Worm (Caenorhabditis elegans) whole organism, young adult: Measurements from ENCODE around the gene Y65A5A.2.

Source experiments
- B0261.1 ChIP-seq: sonication (generic microtip); optimal IDR thresholded peaks from 2 replicates; lab custom pipeline; 2016; ENCODE audit warnings: mild to moderate bottlenecking, missing genetic modification characterization, moderate library complexity, missing compliant biosample characterization
- C17E4.6 ChIP-seq: fragments of 200-800 bp; sonication (Bioruptor generic); IDR thresholded peaks from 2 replicates; pipeline ENCODE4 v1.3.6; 2022; ENCODE audit warnings: missing genetic modification reagents, missing genetic modification characterization, missing compliant biosample characterization
- F52B5.7 ChIP-seq: sonication (generic microtip); optimal IDR thresholded peaks from 2 replicates; lab custom pipeline; 2016; ENCODE audit warnings: mild to moderate bottlenecking, missing genetic modification characterization, missing compliant biosample characterization
- K11D2.4 ChIP-seq: fragments of 200-800 bp; sonication (Bioruptor generic); IDR thresholded peaks from 2 replicates; pipeline ENCODE4 v1.3.6; 2022; ENCODE audit warnings: missing genetic modification reagents, missing genetic modification characterization, missing compliant biosample characterization
- T26A5.8 ChIP-seq: sonication (generic microtip); optimal IDR thresholded peaks from 2 replicates; lab custom pipeline; 2016; ENCODE audit warnings: missing genetic modification characterization, missing compliant biosample characterization
- ZK185.1 ChIP-seq: sonication (generic microtip); optimal IDR thresholded peaks from 2 replicates; lab custom pipeline; 2016; ENCODE audit warnings: mild to moderate bottlenecking, missing genetic modification characterization, missing compliant biosample characterization; ENCODE audit not compliant: poor library complexity, severe bottlenecking
- ama-1 ChIP-seq, 3 experiments: fragments of 150-350 bp in 1 of 3; sonication (generic microtip) in 2 of 3; optimal IDR thresholded peaks; 2 replicates each; lab custom pipeline; 2014 to 2018; ENCODE audit warnings: missing biosample characterization in 2 of 3, missing genetic modification characterization in 2 of 3, missing genetic modification reagents in 2 of 3
- aptf-3 ChIP-seq: fragments of 200-800 bp; sonication (Bioruptor generic); IDR thresholded peaks from 2 replicates; pipeline ENCODE4 v1.3.6; 2022; ENCODE audit warnings: missing genetic modification characterization, missing compliant biosample characterization
- attf-5 ChIP-seq: fragments of 200-800 bp; sonication (Bioruptor generic); optimal IDR thresholded peaks from 2 replicates; lab custom pipeline; 2018; ENCODE audit warnings: mild to moderate bottlenecking, missing genetic modification characterization, missing compliant biosample characterization
- attf-6 ChIP-seq: fragments of 200-800 bp; sonication (Bioruptor generic); IDR thresholded peaks from 2 replicates; pipeline ENCODE4 v1.3.6; 2022; ENCODE audit warnings: missing genetic modification reagents, missing genetic modification characterization, missing compliant biosample characterization
- bed-1 ChIP-seq: fragments of 200-800 bp; sonication (Bioruptor generic); IDR thresholded peaks from 2 replicates; pipeline ENCODE4 v1.3.6; 2022; ENCODE audit warnings: missing genetic modification reagents, missing genetic modification characterization, missing compliant biosample characterization
- bed-2 ChIP-seq: fragments of 200-800 bp; sonication (Bioruptor generic); IDR thresholded peaks from 2 replicates; pipeline ENCODE4 v1.3.6; 2022; ENCODE audit warnings: missing genetic modification reagents, missing genetic modification characterization, missing compliant biosample characterization
- ccch-3 ChIP-seq: fragments of 200-800 bp; sonication (Bioruptor generic); optimal IDR thresholded peaks from 2 replicates; lab custom pipeline; 2018; ENCODE audit warnings: mild to moderate bottlenecking, missing genetic modification characterization, missing compliant biosample characterization
- cebp-1 ChIP-seq, 2 experiments: fragments of 200-800 bp in 1 of 2; sonication (Bioruptor generic) in 1 of 2; sonication (generic microtip) in 1 of 2; IDR thresholded peaks in 1 of 2; optimal IDR thresholded peaks in 1 of 2; 2 replicates each; pipeline versions ENCODE4 v1.3.6 to Lab custom; 2017 to 2022; ENCODE audit warnings: missing compliant biosample characterization in 2 of 2, missing genetic modification characterization in 2 of 2, mild to moderate bottlenecking in 1 of 2, missing genetic modification reagents in 1 of 2, moderate library complexity in 1 of 2
- ceh-91 ChIP-seq: fragments of 200-800 bp; sonication (Bioruptor generic); IDR thresholded peaks from 2 replicates; pipeline ENCODE4 v1.3.6; 2022; ENCODE audit warnings: missing genetic modification reagents, missing genetic modification characterization, missing compliant biosample characterization
- die-1 ChIP-seq: sonication (generic microtip); optimal IDR thresholded peaks from 2 replicates; lab custom pipeline; 2016; ENCODE audit warnings: missing genotype, mild to moderate bottlenecking, missing genetic modification characterization, missing compliant biosample characterization
- dox-1 ChIP-seq: fragments of 200-800 bp; sonication (Bioruptor generic); IDR thresholded peaks from 2 replicates; pipeline ENCODE4 v1.3.6; 2022; ENCODE audit warnings: missing genetic modification reagents, missing genetic modification characterization, missing compliant biosample characterization
- efl-1 ChIP-seq: fragments of 150-350 bp; optimal IDR thresholded peaks from 2 replicates; lab custom pipeline; 2014; ENCODE audit warnings: missing biosample characterization, missing genetic modification reagents, missing genetic modification characterization
- egrh-3 ChIP-seq: fragments of 200-800 bp; sonication (Bioruptor generic); IDR thresholded peaks from 2 replicates; pipeline ENCODE4 v1.3.6; 2022; ENCODE audit warnings: missing genetic modification reagents, missing genetic modification characterization, missing compliant biosample characterization
- ekl-4 ChIP-seq: fragments of 200-800 bp; sonication (Bioruptor generic); IDR thresholded peaks from 2 replicates; pipeline ENCODE4 v1.3.6; 2022; ENCODE audit warnings: missing genetic modification reagents, missing genetic modification characterization, missing compliant biosample characterization
- ets-4 ChIP-seq: fragments of 200-800 bp; sonication (Bioruptor generic); optimal IDR thresholded peaks from 2 replicates; lab custom pipeline; 2018; ENCODE audit warnings: mild to moderate bottlenecking, missing genetic modification characterization, missing compliant biosample characterization
- him-1 ChIP-seq: sonication (generic microtip); optimal IDR thresholded peaks from 2 replicates; lab custom pipeline; 2016; ENCODE audit warnings: missing genotype, missing genetic modification reagents, missing genetic modification characterization, missing compliant biosample characterization
- lag-1 ChIP-seq: fragments of 200-800 bp; sonication (Bioruptor generic); IDR thresholded peaks from 2 replicates; pipeline ENCODE4 v1.3.6; 2022; ENCODE audit warnings: missing genetic modification reagents, missing genetic modification characterization, missing compliant biosample characterization
- let-607 ChIP-seq, 2 experiments: fragments of 200-800 bp in 1 of 2; sonication (Bioruptor generic) in 1 of 2; sonication (generic microtip) in 1 of 2; optimal IDR thresholded peaks; 2 replicates each; lab custom pipeline; 2016 to 2018; ENCODE audit warnings: mild to moderate bottlenecking in 2 of 2, missing compliant biosample characterization in 2 of 2, missing genetic modification characterization in 2 of 2, moderate library complexity in 2 of 2, missing genotype in 1 of 2
- lin-26 ChIP-seq: fragments of 200-800 bp; sonication (Bioruptor generic); IDR thresholded peaks from 2 replicates; pipeline ENCODE4 v1.3.6; 2022; ENCODE audit warnings: missing genetic modification reagents, missing genetic modification characterization, missing compliant biosample characterization
- lin-54 ChIP-seq: fragments of 200-800 bp; sonication (Bioruptor generic); optimal IDR thresholded peaks from 2 replicates; lab custom pipeline; 2018; ENCODE audit warnings: mild to moderate bottlenecking, missing genetic modification characterization, missing compliant biosample characterization
- mes-4 ChIP-seq: sonication (generic microtip); optimal IDR thresholded peaks from 2 replicates; lab custom pipeline; 2016; ENCODE audit warnings: missing genotype, missing genetic modification characterization, missing compliant biosample characterization
- mxl-1 ChIP-seq: sonication (generic microtip); optimal IDR thresholded peaks from 2 replicates; lab custom pipeline; 2016; ENCODE audit warnings: missing genetic modification characterization, missing compliant biosample characterization
- nfyb-1 ChIP-seq: fragments of 200-800 bp; sonication (Bioruptor generic); IDR thresholded peaks from 2 replicates; pipeline ENCODE4 v1.3.6; 2022; ENCODE audit warnings: missing genetic modification reagents, missing genetic modification characterization, missing compliant biosample characterization
- nhr-27 ChIP-seq: fragments of 200-800 bp; sonication (Bioruptor generic); optimal IDR thresholded peaks from 2 replicates; lab custom pipeline; 2018; ENCODE audit warnings: mild to moderate bottlenecking, missing genetic modification characterization, moderate library complexity, missing compliant biosample characterization
- nhr-80 ChIP-seq: sonication (generic microtip); optimal IDR thresholded peaks from 2 replicates; lab custom pipeline; 2016; ENCODE audit warnings: missing genetic modification characterization, missing compliant biosample characterization
- nhr-90 ChIP-seq: sonication (generic microtip); optimal IDR thresholded peaks from 2 replicates; lab custom pipeline; 2016; ENCODE audit warnings: missing genotype, mild to moderate bottlenecking, missing genetic modification characterization, missing compliant biosample characterization
- pbrm-1 ChIP-seq: fragments of 200-800 bp; sonication (Bioruptor generic); IDR thresholded peaks from 2 replicates; pipeline ENCODE4 v1.3.6; 2022; ENCODE audit warnings: missing genetic modification reagents, missing genetic modification characterization, missing compliant biosample characterization
- pha-4 ChIP-seq: fragments of 150-350 bp; sonication (generic microtip); optimal IDR thresholded peaks from 2 replicates; lab custom pipeline; 2014; ENCODE audit warnings: missing biosample characterization, missing genetic modification reagents, missing genetic modification characterization
- rcor-1 ChIP-seq: fragments of 200-800 bp; sonication (Bioruptor generic); IDR thresholded peaks from 2 replicates; pipeline ENCODE4 v1.3.6; 2022; ENCODE audit warnings: missing genetic modification reagents, missing genetic modification characterization, missing compliant biosample characterization
- rec-8 ChIP-seq, 2 experiments: sonication (generic microtip); optimal IDR thresholded peaks; 2 replicates each; lab custom pipeline; 2016; ENCODE audit warnings: mild to moderate bottlenecking in 2 of 2, missing genetic modification characterization in 2 of 2, missing genetic modification reagents in 2 of 2, missing genotype in 2 of 2, missing biosample characterization in 1 of 2, missing compliant biosample characterization in 1 of 2, moderate library complexity in 1 of 2
- repo-1 ChIP-seq: sonication (generic microtip); optimal IDR thresholded peaks from 2 replicates; lab custom pipeline; 2017; ENCODE audit warnings: mild to moderate bottlenecking, missing genetic modification characterization, missing compliant biosample characterization
- rpc-1 ChIP-seq, 2 experiments: fragments of 150-350 bp in 1 of 2; sonication (generic microtip) in 1 of 2; optimal IDR thresholded peaks; 2 replicates each; lab custom pipeline; 2014 to 2018; ENCODE audit warnings: missing biosample characterization in 1 of 2, missing genetic modification characterization in 1 of 2, missing genetic modification reagents in 1 of 2, missing genotype in 1 of 2
- snpc-3.4 ChIP-seq: sonication (generic microtip); optimal IDR thresholded peaks from 2 replicates; lab custom pipeline; 2017; ENCODE audit warnings: missing genetic modification characterization, mild to moderate bottlenecking, missing compliant biosample characterization, antibody characterized with exemption, moderate library complexity, missing genotype, missing genetic modification reagents
- somi-1 ChIP-seq: fragments of 200-800 bp; sonication (Bioruptor generic); optimal IDR thresholded peaks from 2 replicates; lab custom pipeline; 2018; ENCODE audit warnings: mild to moderate bottlenecking, missing genetic modification characterization, missing compliant biosample characterization
- sptf-2 ChIP-seq: fragments of 200-800 bp; sonication (Bioruptor generic); optimal IDR thresholded peaks from 2 replicates; lab custom pipeline; 2018; ENCODE audit warnings: mild to moderate bottlenecking, missing genetic modification characterization, missing compliant biosample characterization
- tbp1 ChIP-seq: fragments of 200-800 bp; sonication (Bioruptor generic); optimal IDR thresholded peaks from 2 replicates; lab custom pipeline; 2018; ENCODE audit warnings: mild to moderate bottlenecking, missing genetic modification characterization, missing compliant biosample characterization
- tlf-1 ChIP-seq: fragments of 200-800 bp; sonication (Bioruptor generic); optimal IDR thresholded peaks from 2 replicates; lab custom pipeline; 2018; ENCODE audit warnings: mild to moderate bottlenecking, missing genetic modification characterization, missing compliant biosample characterization
- xnd-1 ChIP-seq: sonication (generic microtip); optimal IDR thresholded peaks from 2 replicates; lab custom pipeline; 2016; ENCODE audit warnings: missing genotype, missing genetic modification reagents, missing genetic modification characterization, missing compliant biosample characterization
- zfh-2 ChIP-seq: fragments of 200-800 bp; sonication (Bioruptor generic); conservative IDR thresholded peaks from 2 replicates; pipeline ENCODE4 v1.3.6; 2022; ENCODE audit warnings: missing genetic modification reagents, missing genetic modification characterization, missing compliant biosample characterization
- ztf-26 ChIP-seq: sonication (generic microtip); optimal IDR thresholded peaks from 2 replicates; lab custom pipeline; 2017; ENCODE audit warnings: missing genetic modification characterization, missing compliant biosample characterization
- ztf-3 ChIP-seq: fragments of 200-800 bp; sonication (Bioruptor generic); optimal IDR thresholded peaks from 2 replicates; lab custom pipeline; 2018; ENCODE audit warnings: mild to moderate bottlenecking, missing genetic modification characterization, missing compliant biosample characterization

Gene Y65A5A.2

DNA sequence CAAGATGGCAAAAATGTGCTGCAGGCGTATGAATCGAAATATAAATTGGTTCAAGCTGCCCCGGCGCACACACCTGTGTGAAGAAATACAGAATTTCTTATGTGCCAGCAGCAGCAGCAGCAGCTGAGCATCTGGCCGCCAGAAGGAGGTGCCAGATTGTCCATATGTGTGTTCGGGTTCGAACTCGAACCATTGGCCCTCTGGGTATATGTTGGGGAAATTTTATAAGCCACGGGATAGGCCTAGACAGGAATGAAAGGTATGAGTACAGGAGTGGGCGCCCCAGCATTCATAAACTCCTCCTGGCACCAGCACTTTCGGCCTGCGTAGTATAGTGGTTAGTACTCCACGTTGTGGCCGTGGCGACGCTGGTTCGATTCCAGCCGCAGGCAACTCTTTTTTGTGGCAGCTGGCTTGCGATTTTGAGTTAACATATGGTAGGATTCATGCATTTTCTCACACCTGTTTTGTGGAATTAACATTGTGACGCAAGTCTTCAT lies 23.6 kb upstream of the Y65A5A.2 start:
- peak; percentile 55 for TF ChIP-seq nhr-90 (tag; lab: Kevin White, UChicago)
- TF ChIP-seq T26A5.8 (tag; lab: Kevin White, UChicago) = no peak
- peak; percentile 79 for TF ChIP-seq die-1 (tag; lab: Kevin White, UChicago)
- TF ChIP-seq tbp1 (GFP tag; lab: Kevin White, UChicago) = peak; percentile 97
- TF ChIP-seq ccch-3 = no peak
- TF ChIP-seq C17E4.6 (GFP tag; lab: Robert Waterston, UW) = no peak
- TF ChIP-seq nhr-27 = no peak
- TF ChIP-seq ztf-26 (tag; lab: Kevin White, UChicago) = peak; percentile 1
- no peak for TF ChIP-seq nhr-80
- TF ChIP-seq pbrm-1 (GFP tag; lab: Robert Waterston, UW) = peak; percentile 67; the same call in 1 of the 2 replicates
- no peak for TF ChIP-seq ets-4 (GFP tag; lab: Kevin White, UChicago)
- TF ChIP-seq nfyb-1 (GFP tag; lab: Robert Waterston, UW) = 0 out of 2 replicates have a peak, but pooled peaks have one; percentile 48
- TF ChIP-seq attf-5 (GFP tag; lab: Kevin White, UChicago) = peak; percentile 57
- no peak for TF ChIP-seq lag-1
- peak; percentile 80 for TF ChIP-seq dox-1
- TF ChIP-seq ekl-4 (GFP tag; lab: Robert Waterston, UW) = no peak
- peak; percentile 68 for TF ChIP-seq rpc-1 (optimal IDR thresholded peaks at IDR 0.05; lab: Kevin White, UChicago)
- TF ChIP-seq rpc-1 (tag; optimal IDR thresholded peaks at IDR 0.05; lab: Kevin White, UChicago) = peak; percentile 74
- TF ChIP-seq egrh-3 (GFP tag; lab: Robert Waterston, UW) = 0 out of 2 replicates have a peak, but pooled peaks have one; percentile 29
- TF ChIP-seq ztf-3 = no peak
- TF ChIP-seq lin-26 (GFP tag; lab: Robert Waterston, UW) = peak; percentile 71; the same call in 1 of the 2 replicates
- TF ChIP-seq F52B5.7 (tag; lab: Kevin White, UChicago) = no peak
- TF ChIP-seq bed-2 (GFP tag; lab: Robert Waterston, UW) = no peak
- TF ChIP-seq xnd-1 (tag; lab: Kevin White, UChicago) = no peak
- TF ChIP-seq efl-1 (GFP tag; lab: Kevin White, UChicago) = no peak
- TF ChIP-seq ZK185.1 (tag; lab: Kevin White, UChicago) = peak; percentile 58
- no peak for TF ChIP-seq let-607 (tag; optimal IDR thresholded peaks at IDR 0.05; lab: Kevin White, UChicago)
- TF ChIP-seq aptf-3 (GFP tag; lab: Robert Waterston, UW) = no peak
- 0 out of 2 replicates have a peak, but pooled peaks have one; percentile 25 for TF ChIP-seq rcor-1 (GFP tag; lab: Robert Waterston, UW)
- TF ChIP-seq zfh-2 (GFP tag; lab: Robert Waterston, UW) = peak; percentile 46
- peak; percentile 41; the same call in 1 of the 2 replicates for TF ChIP-seq ceh-91 (GFP tag; lab: Robert Waterston, UW)
- TF ChIP-seq bed-1 = no peak
- peak; percentile 51 for TF ChIP-seq him-1 (tag; lab: Kevin White, UChicago)
- no peak for TF ChIP-seq ama-1 (optimal IDR thresholded peaks at IDR 0.05; lab: Kevin White, UChicago)
- peak; percentile 4 to 32 for TF ChIP-seq ama-1 (GFP tag; optimal IDR thresholded peaks at IDR 0.05; lab: Kevin White, UChicago)
- no peak for TF ChIP-seq sptf-2 (GFP tag; lab: Kevin White, UChicago)
- peak; percentile 42 for TF ChIP-seq lin-54 (GFP tag; lab: Kevin White, UChicago)
- no peak for TF ChIP-seq mes-4 (tag; lab: Kevin White, UChicago)
- TF ChIP-seq K11D2.4 (GFP tag; lab: Robert Waterston, UW) = no peak
- no peak for TF ChIP-seq repo-1 (tag; lab: Kevin White, UChicago)
- TF ChIP-seq pha-4 (tag; lab: Kevin White, UChicago) = no peak
- TF ChIP-seq B0261.1 (tag; lab: Kevin White, UChicago) = peak; percentile 86
- TF ChIP-seq cebp-1 (GFP tag; IDR thresholded peaks at IDR 0.05; lab: Robert Waterston, UW) = no peak
- TF ChIP-seq cebp-1 (tag; optimal IDR thresholded peaks at IDR 0.05; lab: Kevin White, UChicago) = peak; percentile 43
- peak; percentile 96 for TF ChIP-seq attf-6
- peak in 1 of 2 experiments; percentile 7 for TF ChIP-seq rec-8 (tag; optimal IDR thresholded peaks at IDR 0.05; lab: Kevin White, UChicago)
- peak; percentile 28 for TF ChIP-seq snpc-3.4 (tag; lab: Kevin White, UChicago)
- TF ChIP-seq tlf-1 (GFP tag; lab: Kevin White, UChicago) = no peak
- TF ChIP-seq somi-1 (GFP tag; lab: Kevin White, UChicago) = peak; percentile 1
- TF ChIP-seq mxl-1 = no peak
